Fruit fly (Drosophila melanogaster) whole organism, prepupa: ENCODE data around the gene CG42353.

Experiments
- CG10631 ChIP-seq: fragments of 200-800 bp; sonication (Bioruptor generic); optimal IDR thresholded peaks from 2 replicates; lab custom pipeline; 2016; ENCODE audit warnings: missing biosample characterization, missing genetic modification characterization
- CG16779 ChIP-seq: fragments of 200-800 bp; sonication (Bioruptor generic); optimal IDR thresholded peaks from 3 replicates; lab custom pipeline; 2017; ENCODE audit warnings: missing biosample characterization, mild to moderate bottlenecking, missing genetic modification characterization
- CG31627 ChIP-seq: fragments of 200-800 bp; sonication (Bioruptor generic); optimal IDR thresholded peaks from 3 replicates; lab custom pipeline; 2016; ENCODE audit warnings: missing biosample characterization, missing genetic modification characterization
- CG32006 ChIP-seq: fragments of 200-800 bp; sonication (Bioruptor generic); optimal IDR thresholded peaks from 3 replicates; lab custom pipeline; 2017; ENCODE audit warnings: missing biosample characterization, mild to moderate bottlenecking, missing genetic modification characterization
- CG6854 ChIP-seq: fragments of 200-800 bp; sonication (Bioruptor generic); optimal IDR thresholded peaks from 2 replicates; lab custom pipeline; 2017; ENCODE audit warnings: missing biosample characterization, mild to moderate bottlenecking, missing genetic modification characterization
- CG8119 ChIP-seq: fragments of 200-800 bp; sonication (Bioruptor generic); IDR thresholded peaks from 3 replicates; pipeline ENCODE4 v1.3.6; 2022; ENCODE audit warnings: missing biosample characterization, missing genetic modification characterization
- Gug ChIP-seq: fragments of 200-800 bp; sonication (Bioruptor generic); IDR thresholded peaks from 2 replicates; pipeline ENCODE4 v1.3.6; 2022; ENCODE audit warnings: missing biosample characterization, missing genetic modification characterization
- Hr4 ChIP-seq: fragments of 200-800 bp; sonication (Bioruptor generic); optimal IDR thresholded peaks from 3 replicates; lab custom pipeline; 2016; ENCODE audit warnings: missing biosample characterization, missing genetic modification characterization
- Smox ChIP-seq: fragments of 200-800 bp; sonication (Bioruptor generic); optimal IDR thresholded peaks from 3 replicates; lab custom pipeline; 2016; ENCODE audit warnings: missing biosample characterization, missing genetic modification characterization
- Sox102F ChIP-seq: fragments of 200-800 bp; sonication (Bioruptor generic); optimal IDR thresholded peaks from 2 replicates; lab custom pipeline; 2016; ENCODE audit warnings: missing biosample characterization, mild to moderate bottlenecking, missing genetic modification characterization
- acj6 ChIP-seq: fragments of 200-800 bp; sonication (Bioruptor generic); optimal IDR thresholded peaks from 3 replicates; lab custom pipeline; 2016; ENCODE audit warnings: missing biosample characterization, missing genetic modification characterization
- cyc ChIP-seq: fragments of 200-800 bp; sonication (Bioruptor generic); optimal IDR thresholded peaks from 3 replicates; lab custom pipeline; 2016; ENCODE audit warnings: missing biosample characterization, missing genetic modification characterization
- fkh ChIP-seq: fragments of 200-800 bp; sonication (Bioruptor generic); optimal IDR thresholded peaks from 3 replicates; lab custom pipeline; 2017; ENCODE audit warnings: missing biosample characterization, mild to moderate bottlenecking, missing genetic modification characterization, moderate library complexity
- vri ChIP-seq: fragments of 200-800 bp; sonication (Bioruptor generic); optimal IDR thresholded peaks from 3 replicates; lab custom pipeline; 2016; ENCODE audit warnings: missing biosample characterization, mild to moderate bottlenecking, missing genetic modification characterization

- TF ChIP-seq CG8119 (GFP tag; lab: Robert Waterston, UW) (no peak), CG6854 (GFP tag; lab: Kevin White, UChicago) (no peak), CG16779 (tag; lab: Kevin White, UChicago) (no peak), Sox102F (GFP tag; lab: Kevin White, UChicago) (no peak), Hr4 (GFP tag; lab: Kevin White, UChicago) (no peak), vri (no peak), Smox (GFP tag; lab: Kevin White, UChicago) (no peak), cyc (GFP tag; lab: Kevin White, UChicago) (no peak), Gug (no peak), CG32006 (no peak), acj6 (no peak), fkh (GFP tag; lab: Kevin White, UChicago) (no peak), CG10631 (GFP tag; lab: Kevin White, UChicago) (no peak), CG31627 (GFP tag; lab: Kevin White, UChicago) (no peak)
These were observed 3.9 kb downstream of the CG42353 start for dm6 chrX:16100726-16101351.
